Worm (Caenorhabditis elegans) whole organism, L4/young adult: Measurements from ENCODE around the gene F01D5.5.

ENCODE experiments used
- W03F9.2 ChIP-seq: fragments of 150-350 bp; optimal IDR thresholded peaks from 2 replicates; lab custom pipeline; 2014; ENCODE audit warnings: missing biosample characterization, missing genetic modification characterization
- dao-5 ChIP-seq: sonication (generic microtip); optimal IDR thresholded peaks from 2 replicates; lab custom pipeline; 2016; ENCODE audit warnings: missing genotype, missing genetic modification characterization, moderate library complexity, missing compliant biosample characterization
- him-1 ChIP-seq: sonication (generic microtip); optimal IDR thresholded peaks from 2 replicates; lab custom pipeline; 2016; ENCODE audit warnings: missing genotype, missing genetic modification reagents, missing genetic modification characterization, missing compliant biosample characterization

- TF ChIP-seq him-1 (tag; lab: Kevin White, UChicago) = no peak
- TF ChIP-seq dao-5 (tag; lab: Kevin White, UChicago) = no peak
- no peak for TF ChIP-seq W03F9.2 (tag; lab: Kevin White, UChicago)
Measured at ce11 chrII:14039811-14040203, 37.7 kb upstream of the F01D5.5 start.
